Fruit fly (Drosophila melanogaster) whole organism, embryonic: ENCODE results near the gene Ucp4A.

Experiments
- Antp ChIP-seq: fragments of 200-800 bp; sonication (Bioruptor generic); optimal IDR thresholded peaks from 3 replicates; lab custom pipeline; 2016; ENCODE audit warnings: missing biosample characterization, missing genetic modification characterization
- Atf3 ChIP-seq: fragments of 200-800 bp; sonication (Bioruptor generic); optimal IDR thresholded peaks from 3 replicates; lab custom pipeline; 2016; ENCODE audit warnings: missing biosample characterization, missing genetic modification characterization
- CG10209 ChIP-seq: fragments of 200-800 bp; sonication (Bioruptor generic); optimal IDR thresholded peaks from 3 replicates; lab custom pipeline; 2017; ENCODE audit warnings: missing biosample characterization, mild to moderate bottlenecking, missing genetic modification characterization, missing genetic modification reagents
- CG10979 ChIP-seq: fragments of 200-800 bp; sonication (Bioruptor generic); optimal IDR thresholded peaks from 2 replicates; lab custom pipeline; 2018; ENCODE audit warnings: missing biosample characterization, mild to moderate bottlenecking, missing genetic modification characterization, moderate library complexity
- CG12659 ChIP-seq: fragments of 200-800 bp; sonication (Bioruptor generic); optimal IDR thresholded peaks from 3 replicates; lab custom pipeline; 2017; ENCODE audit warnings: mild to moderate bottlenecking, missing biosample characterization, missing genetic modification reagents, missing genetic modification characterization
- CG12769 ChIP-seq: fragments of 200-800 bp; sonication (Bioruptor generic); optimal IDR thresholded peaks from 2 replicates; lab custom pipeline; 2019; ENCODE audit warnings: missing biosample characterization, mild to moderate bottlenecking, missing genetic modification characterization, moderate library complexity
- CG12942 ChIP-seq: fragments of 200-800 bp; sonication (Bioruptor generic); optimal IDR thresholded peaks from 3 replicates; lab custom pipeline; 2016; ENCODE audit warnings: missing biosample characterization, missing genetic modification characterization
- CG13424 ChIP-seq: fragments of 200-800 bp; sonication (Bioruptor generic); optimal IDR thresholded peaks from 2 replicates; lab custom pipeline; 2019; ENCODE audit warnings: missing biosample characterization, mild to moderate bottlenecking, missing genetic modification characterization, moderate library complexity
- CG13775 ChIP-seq: fragments of 200-800 bp; sonication (Bioruptor generic); optimal IDR thresholded peaks from 3 replicates; lab custom pipeline; 2017; ENCODE audit warnings: missing biosample characterization, mild to moderate bottlenecking, missing genetic modification characterization
- CG1529 ChIP-seq: fragments of 200-800 bp; sonication (Bioruptor generic); optimal IDR thresholded peaks from 3 replicates; lab custom pipeline; 2018; ENCODE audit warnings: missing biosample characterization, missing genetic modification characterization
- CG15479 ChIP-seq: fragments of 200-800 bp; sonication (Bioruptor generic); optimal IDR thresholded peaks from 3 replicates; lab custom pipeline; 2019; ENCODE audit warnings: missing biosample characterization, mild to moderate bottlenecking, missing genetic modification characterization, moderate library complexity
- CG15696 ChIP-seq: fragments of 200-800 bp; sonication (Bioruptor generic); optimal IDR thresholded peaks from 2 replicates; lab custom pipeline; 2019; ENCODE audit warnings: missing biosample characterization, mild to moderate bottlenecking, missing genetic modification characterization, moderate library complexity
- CG1602 ChIP-seq: fragments of 200-800 bp; sonication (Bioruptor generic); optimal IDR thresholded peaks from 3 replicates; lab custom pipeline; 2016; ENCODE audit warnings: missing biosample characterization, missing genetic modification characterization
- CG17359 ChIP-seq: fragments of 200-800 bp; sonication (Bioruptor generic); optimal IDR thresholded peaks from 3 replicates; lab custom pipeline; 2018; ENCODE audit warnings: missing biosample characterization, mild to moderate bottlenecking, missing genetic modification characterization, moderate library complexity
- CG2120 ChIP-seq: fragments of 200-800 bp; sonication (Bioruptor generic); optimal IDR thresholded peaks from 3 replicates; lab custom pipeline; 2016; ENCODE audit warnings: missing biosample characterization, missing genetic modification characterization
- CG2199 ChIP-seq: fragments of 200-800 bp; sonication (Bioruptor generic); IDR thresholded peaks from 3 replicates; pipeline ENCODE4 v1.3.6; 2022; ENCODE audit warnings: missing biosample characterization, missing genetic modification characterization
- CG30403 ChIP-seq: fragments of 200-800 bp; sonication (Bioruptor generic); optimal IDR thresholded peaks from 3 replicates; lab custom pipeline; 2016; ENCODE audit warnings: missing biosample characterization, missing genetic modification characterization
- CG3065 ChIP-seq: fragments of 200-800 bp; sonication (Bioruptor generic); optimal IDR thresholded peaks from 2 replicates; lab custom pipeline; 2016; ENCODE audit warnings: missing biosample characterization, missing genetic modification characterization
- CG9437 ChIP-seq: fragments of 200-800 bp; sonication (Bioruptor generic); optimal IDR thresholded peaks from 2 replicates; lab custom pipeline; 2018; ENCODE audit warnings: missing biosample characterization, mild to moderate bottlenecking, missing genetic modification characterization
- CG9817 ChIP-seq: fragments of 200-800 bp; sonication (Bioruptor generic); optimal IDR thresholded peaks from 2 replicates; lab custom pipeline; 2018; ENCODE audit warnings: missing biosample characterization, mild to moderate bottlenecking, missing genetic modification characterization, moderate library complexity
- CG9876 ChIP-seq: fragments of 200-800 bp; sonication (Bioruptor generic); optimal IDR thresholded peaks from 2 replicates; lab custom pipeline; 2016; ENCODE audit warnings: missing biosample characterization, missing genetic modification characterization
- D ChIP-seq, 2 experiments: fragments of 200-800 bp in 1 of 2; fragments of >200 bp in 1 of 2; sonication (Bioruptor generic) in 1 of 2; optimal IDR thresholded peaks; 2 replicates in 1 of 2; 3 replicates in 1 of 2; lab custom pipeline; 2017; ENCODE audit warnings: mild to moderate bottlenecking in 1 of 2, missing biosample characterization in 1 of 2, missing genetic modification characterization in 1 of 2, missing genetic modification reagents in 1 of 2
- Dek ChIP-seq: fragments of 200-800 bp; sonication (Bioruptor generic); optimal IDR thresholded peaks from 3 replicates; lab custom pipeline; 2019; ENCODE audit warnings: missing biosample characterization, mild to moderate bottlenecking, missing genetic modification characterization, moderate library complexity
- Eip74EF ChIP-seq, 2 experiments: fragments of 200-800 bp in 1 of 2; fragments of >200 bp in 1 of 2; sonication (Bioruptor generic) in 1 of 2; optimal IDR thresholded peaks; 2 replicates each; lab custom pipeline; 2017 to 2019; ENCODE audit warnings: missing biosample characterization in 2 of 2, missing genetic modification characterization in 2 of 2, mild to moderate bottlenecking in 1 of 2, moderate library complexity in 1 of 2
- Elba2 ChIP-seq: fragments of 200-800 bp; sonication (Bioruptor generic); optimal IDR thresholded peaks from 3 replicates; lab custom pipeline; 2016; ENCODE audit warnings: missing biosample characterization, missing genetic modification characterization
- Myb ChIP-seq: fragments of 200-800 bp; sonication (Bioruptor generic); optimal IDR thresholded peaks from 2 replicates; lab custom pipeline; 2016; ENCODE audit warnings: missing biosample characterization, missing genetic modification characterization
- Optix ChIP-seq: fragments of 200-800 bp; sonication (Bioruptor generic); IDR thresholded peaks from 3 replicates; pipeline ENCODE4 v1.3.6; 2022; ENCODE audit warnings: missing biosample characterization, missing genetic modification characterization
- Sry-δ ChIP-seq: fragments of 200-800 bp; sonication (Bioruptor generic); optimal IDR thresholded peaks from 2 replicates; lab custom pipeline; 2016; ENCODE audit warnings: missing biosample characterization, missing genetic modification characterization
- amos ChIP-seq: fragments of 200-800 bp; sonication (Bioruptor generic); IDR thresholded peaks from 2 replicates; pipeline ENCODE4 v1.3.6; 2022; ENCODE audit warnings: missing biosample characterization, missing genetic modification characterization; ENCODE audit not compliant: partially characterized antibody
- ato ChIP-seq: fragments of 200-800 bp; sonication (Bioruptor generic); IDR thresholded peaks from 2 replicates; pipeline ENCODE4 v1.3.6; 2022; ENCODE audit warnings: missing biosample characterization, missing genetic modification characterization; ENCODE audit not compliant: partially characterized antibody
- cad ChIP-seq: fragments of >200 bp; optimal IDR thresholded peaks from 2 replicates; lab custom pipeline; 2017; ENCODE audit warnings: missing biosample characterization, missing genetic modification characterization
- chinmo ChIP-seq: fragments of 200-800 bp; sonication (Bioruptor generic); IDR thresholded peaks from 4 replicates; pipeline ENCODE4 v1.3.6; 2022; ENCODE audit warnings: missing biosample characterization, missing genetic modification characterization; ENCODE audit not compliant: partially characterized antibody
- fd102C ChIP-seq: fragments of 200-800 bp; sonication (Bioruptor generic); optimal IDR thresholded peaks from 2 replicates; lab custom pipeline; 2018; ENCODE audit warnings: missing biosample characterization, mild to moderate bottlenecking, missing genetic modification characterization, moderate library complexity
- gem ChIP-seq: fragments of 200-800 bp; sonication (Bioruptor generic); optimal IDR thresholded peaks from 2 replicates; lab custom pipeline; 2019; ENCODE audit warnings: missing biosample characterization, mild to moderate bottlenecking, missing genetic modification characterization, moderate library complexity
- knrl ChIP-seq: fragments of 200-800 bp; sonication (Bioruptor generic); IDR thresholded peaks from 3 replicates; pipeline ENCODE4 v1.3.6; 2022; ENCODE audit warnings: missing biosample characterization, missing genetic modification characterization; ENCODE audit not compliant: partially characterized antibody
- lola ChIP-seq, 3 experiments: fragments of >200 bp in 2 of 3; fragments of 200-800 bp in 1 of 3; sonication (Bioruptor generic) in 1 of 3; optimal IDR thresholded peaks; 2 replicates each; lab custom pipeline; 2017 to 2019; ENCODE audit warnings: missing biosample characterization in 3 of 3, missing genetic modification characterization in 3 of 3, mild to moderate bottlenecking in 1 of 3, moderate library complexity in 1 of 3
- mam ChIP-seq: fragments of 200-800 bp; sonication (Bioruptor generic); optimal IDR thresholded peaks from 3 replicates; lab custom pipeline; 2016; ENCODE audit warnings: missing biosample characterization, missing genetic modification characterization
- nmo ChIP-seq: fragments of 200-800 bp; sonication (Bioruptor generic); optimal IDR thresholded peaks from 2 replicates; lab custom pipeline; 2018; ENCODE audit warnings: missing biosample characterization, mild to moderate bottlenecking, missing genetic modification characterization, moderate library complexity
- phol ChIP-seq: fragments of 200-800 bp; sonication (Bioruptor generic); optimal IDR thresholded peaks from 3 replicates; lab custom pipeline; 2018; ENCODE audit warnings: missing biosample characterization, mild to moderate bottlenecking, missing genetic modification characterization, moderate library complexity
- pita ChIP-seq: fragments of 200-800 bp; sonication (Bioruptor generic); optimal IDR thresholded peaks from 2 replicates; lab custom pipeline; 2017; ENCODE audit warnings: missing biosample characterization, mild to moderate bottlenecking, missing genetic modification characterization
- pnt ChIP-seq: fragments of 200-800 bp; sonication (Bioruptor generic); optimal IDR thresholded peaks from 3 replicates; lab custom pipeline; 2016; ENCODE audit warnings: missing biosample characterization, missing genetic modification characterization
- sens ChIP-seq: fragments of 200-800 bp; sonication (Bioruptor generic); peaks from one replicate; lab custom pipeline; 2016; ENCODE audit warnings: missing biosample characterization, missing genetic modification characterization
- sug ChIP-seq: fragments of 200-800 bp; optimal IDR thresholded peaks from 2 replicates; lab custom pipeline; 2019; ENCODE audit warnings: missing biosample characterization, mild to moderate bottlenecking, missing genetic modification characterization, moderate library complexity
- tll ChIP-seq, 2 experiments: fragments of 200-800 bp in 1 of 2; fragments of >200 bp in 1 of 2; sonication (Bioruptor generic) in 1 of 2; optimal IDR thresholded peaks; 2 replicates each; lab custom pipeline; 2017 to 2019; ENCODE audit warnings: missing biosample characterization in 2 of 2, missing genetic modification characterization in 2 of 2, mild to moderate bottlenecking in 1 of 2, moderate library complexity in 1 of 2
- twi ChIP-seq: fragments of 200-800 bp; optimal IDR thresholded peaks from 2 replicates; lab custom pipeline; 2019; ENCODE audit warnings: missing biosample characterization, mild to moderate bottlenecking, missing genetic modification characterization, moderate library complexity
- zen ChIP-seq: fragments of 200-800 bp; sonication (Bioruptor generic); optimal IDR thresholded peaks from 3 replicates; lab custom pipeline; 2018; ENCODE audit warnings: missing biosample characterization, mild to moderate bottlenecking, missing genetic modification characterization, moderate library complexity

The Ucp4A gene

dm6 chrX:17816437-17816836 is 28.3 kb upstream of the Ucp4A start (continued):
- TF ChIP-seq CG10209 (GFP tag; lab: Kevin White, UChicago) (no peak), Antp (GFP tag; lab: Kevin White, UChicago) (no peak)

- no peak for TF ChIP-seq CG13775 (GFP tag; lab: Kevin White, UChicago)
- no peak for TF ChIP-seq Eip74EF (GFP tag; optimal IDR thresholded peaks at IDR 0.05; lab: Kevin White, UChicago)
- TF ChIP-seq Optix: no peak
- TF ChIP-seq Dek: no peak
- TF ChIP-seq CG15479 (GFP tag; lab: Kevin White, UChicago): peak; percentile 53
- no peak for TF ChIP-seq CG9437 (GFP tag; lab: Kevin White, UChicago)
- TF ChIP-seq zen: peak; percentile 77
- TF ChIP-seq twi: peak; percentile 45
- peak in 1 of 2 experiments; percentile 69 for TF ChIP-seq tll (GFP tag; optimal IDR thresholded peaks at IDR 0.05; lab: Kevin White, UChicago)
- peak; percentile 59 for TF ChIP-seq cad (GFP tag; lab: Kevin White, UChicago)
- no peak for TF ChIP-seq Sry-δ (GFP tag; lab: Kevin White, UChicago)
- TF ChIP-seq CG3065: no peak
- TF ChIP-seq D (optimal IDR thresholded peaks at IDR 0.05; lab: Kevin White, UChicago): no peak
- TF ChIP-seq D (GFP tag; optimal IDR thresholded peaks at IDR 0.05; lab: Kevin White, UChicago): no peak
Measured at dm6 chrX:17819635-17820139, 25.1 kb upstream of the Ucp4A start, which contains the start of gene CG12986. CG12986 (minus strand) TSS chrX:17819685.

dm6 chrX:17820252-17820651 is 24.5 kb upstream of the Ucp4A start:
- TF ChIP-seq Elba2 (GFP tag; lab: Kevin White, UChicago) (no peak), nmo (GFP tag; lab: Kevin White, UChicago) (peak; percentile 44), phol (tag; lab: Kevin White, UChicago) (peak; percentile 24), chinmo (GFP tag; lab: Robert Waterston, UW) (peak; percentile 90), pita (GFP tag; lab: Kevin White, UChicago) (peak; percentile 70), CG12942 (GFP tag; lab: Kevin White, UChicago) (peak; percentile 29), CG1529 (GFP tag; lab: Kevin White, UChicago) (no peak), knrl (peak; percentile 66; the same call in 1 of the 3 replicates), CG12769 (tag; lab: Kevin White, UChicago) (peak; percentile 31), CG15696 (tag; lab: Kevin White, UChicago) (peak; percentile 51), sug (tag; lab: Kevin White, UChicago) (peak; percentile 33), CG9817 (tag; lab: Kevin White, UChicago) (peak; percentile 57), ato (GFP tag; lab: Robert Waterston, UW) (no peak), CG9876 (peak; percentile 48), CG2120 (GFP tag; lab: Kevin White, UChicago) (peak; percentile 38), mam (peak; percentile 16), sens (peak; percentile 62), Myb (GFP tag; lab: Kevin White, UChicago) (peak; percentile 31), CG13424 (tag; lab: Kevin White, UChicago) (peak; percentile 29), CG30403 (GFP tag; lab: Kevin White, UChicago) (peak; percentile 42), CG12659 (GFP tag; lab: Kevin White, UChicago) (peak; percentile 19), CG17359 (tag; lab: Kevin White, UChicago) (peak; percentile 24), fd102C (GFP tag; lab: Kevin White, UChicago) (no peak), CG2199 (peak; percentile 85; the same call in 1 of the 3 replicates), amos (peak; percentile 59), lola (GFP tag; optimal IDR thresholded peaks at IDR 0.05; lab: Kevin White, UChicago) (no peak), CG10979 (tag; lab: Kevin White, UChicago) (peak; percentile 41), CG1602 (GFP tag; lab: Kevin White, UChicago) (peak; percentile 35), Atf3 (GFP tag; lab: Kevin White, UChicago) (no peak), pnt (GFP tag; lab: Kevin White, UChicago) (peak; percentile 19), gem (tag; lab: Kevin White, UChicago) (peak; percentile 35)
